Worm (Caenorhabditis elegans) whole organism, early embryonic: ENCODE results near the gene F27E5.5.

Source experiments
- B0310.2 ChIP-seq: sonication (generic microtip); optimal IDR thresholded peaks from 2 replicates; lab custom pipeline; 2016; ENCODE audit warnings: mild to moderate bottlenecking, missing genetic modification characterization, missing compliant biosample characterization
- F13C5.2 ChIP-seq: sonication (generic microtip); optimal IDR thresholded peaks from 2 replicates; lab custom pipeline; 2017; ENCODE audit warnings: mild to moderate bottlenecking, missing genetic modification characterization, inconsistent platforms, missing compliant biosample characterization
- aly-1 ChIP-seq: sonication (generic microtip); optimal IDR thresholded peaks from 2 replicates; lab custom pipeline; 2016; ENCODE audit warnings: missing genetic modification characterization, missing compliant biosample characterization
- ama-1 ChIP-seq: fragments of 150-350 bp; optimal IDR thresholded peaks from 2 replicates; lab custom pipeline; 2014
- ceh-13 ChIP-seq: fragments of 200-800 bp; sonication (Bioruptor generic); optimal IDR thresholded peaks from 2 replicates; lab custom pipeline; 2018; ENCODE audit warnings: mild to moderate bottlenecking, missing genetic modification characterization, missing compliant biosample characterization
- ceh-36 ChIP-seq: sonication (generic microtip); optimal IDR thresholded peaks from 2 replicates; lab custom pipeline; 2016; ENCODE audit warnings: missing genetic modification characterization, inconsistent platforms, missing compliant biosample characterization
- ets-7 ChIP-seq: sonication (generic microtip); optimal IDR thresholded peaks from 2 replicates; lab custom pipeline; 2016; ENCODE audit warnings: missing genotype, missing genetic modification characterization, missing compliant biosample characterization
- flt-1 ChIP-seq: fragments of 200-800 bp; sonication (Bioruptor generic); IDR thresholded peaks from 2 replicates; pipeline ENCODE4 v1.3.6; 2022; ENCODE audit warnings: missing genetic modification characterization, missing compliant biosample characterization
- hmbx-1 ChIP-seq: sonication (generic microtip); optimal IDR thresholded peaks from 2 replicates; lab custom pipeline; 2016; ENCODE audit warnings: mild to moderate bottlenecking, missing genetic modification characterization, missing compliant biosample characterization
- hmg-4 ChIP-seq: fragments of 200-800 bp; sonication (Bioruptor generic); optimal IDR thresholded peaks from 2 replicates; lab custom pipeline; 2018; ENCODE audit warnings: mild to moderate bottlenecking, missing genetic modification characterization, missing compliant biosample characterization
- hnd-1 ChIP-seq: sonication (generic microtip); optimal IDR thresholded peaks from 2 replicates; lab custom pipeline; 2016; ENCODE audit warnings: missing genetic modification characterization, missing compliant biosample characterization
- pes-1 ChIP-seq: fragments of 200-800 bp; sonication (Bioruptor generic); IDR thresholded peaks from 2 replicates; pipeline ENCODE4 v1.3.6; 2022; ENCODE audit warnings: missing genetic modification reagents, missing genetic modification characterization, missing compliant biosample characterization
- scrt-1 ChIP-seq: fragments of 200-800 bp; sonication (Bioruptor generic); IDR thresholded peaks from 2 replicates; pipeline ENCODE4 v1.3.6; 2022; ENCODE audit warnings: missing genetic modification characterization, missing compliant biosample characterization
- sea-1 ChIP-seq: fragments of 200-800 bp; sonication (Bioruptor generic); conservative IDR thresholded peaks from 2 replicates; pipeline ENCODE4 v1.3.6; 2022; ENCODE audit warnings: missing genetic modification characterization, missing compliant biosample characterization
- tbx-11 ChIP-seq: fragments of 200-800 bp; sonication (Bioruptor generic); IDR thresholded peaks from 2 replicates; pipeline ENCODE4 v1.3.6; 2022; ENCODE audit warnings: missing genetic modification characterization, missing compliant biosample characterization
- tbx-37 ChIP-seq: fragments of 200-800 bp; sonication (Bioruptor generic); conservative IDR thresholded peaks from 2 replicates; pipeline ENCODE4 v1.3.6; 2022; ENCODE audit warnings: missing genetic modification reagents, missing genetic modification characterization, missing compliant biosample characterization
- tra-4 ChIP-seq: sonication (generic microtip); optimal IDR thresholded peaks from 2 replicates; lab custom pipeline; 2017; ENCODE audit warnings: missing genetic modification characterization, missing compliant biosample characterization

Gene F27E5.5

ce11 chrII:10164137-10164536 is 32.5 kb upstream of the F27E5.5 start:
- TF ChIP-seq tbx-37 (GFP tag; lab: Robert Waterston, UW) (no peak), ama-1 (no peak), aly-1 (tag; lab: Kevin White, UChicago) (no peak), scrt-1 (GFP tag; lab: Robert Waterston, UW) (no peak)

- TF ChIP-seq scrt-1 (GFP tag; lab: Robert Waterston, UW) (no peak), tbx-11 (GFP tag; lab: Robert Waterston, UW) (peak; percentile 50; the same call in 1 of the 2 replicates)
These were observed 31.1 kb upstream of the F27E5.5 start for ce11 chrII:10162785-10163184.

ce11 chrII:10155106-10155505 is 23.4 kb upstream of the F27E5.5 start, which contains the start of gene nlp-63:
TSS of gene nlp-63 (plus strand) at chrII:10155406.
- TF ChIP-seq pes-1 (GFP tag; lab: Robert Waterston, UW) (no peak), scrt-1 (GFP tag; lab: Robert Waterston, UW) (no peak), aly-1 (tag; lab: Kevin White, UChicago) (no peak), flt-1 (GFP tag; lab: Robert Waterston, UW) (no peak), tbx-11 (GFP tag; lab: Robert Waterston, UW) (no peak), ama-1 (no peak), tbx-37 (GFP tag; lab: Robert Waterston, UW) (no peak), B0310.2 (tag; lab: Kevin White, UChicago) (no peak), F13C5.2 (tag; lab: Kevin White, UChicago) (no peak), ceh-36 (tag; lab: Kevin White, UChicago) (no peak), hnd-1 (tag; lab: Kevin White, UChicago) (no peak)

- TF ChIP-seq tbx-11 (GFP tag; lab: Robert Waterston, UW) (no peak), B0310.2 (tag; lab: Kevin White, UChicago) (no peak), ceh-36 (tag; lab: Kevin White, UChicago) (no peak), pes-1 (GFP tag; lab: Robert Waterston, UW) (no peak), scrt-1 (GFP tag; lab: Robert Waterston, UW) (no peak), sea-1 (GFP tag; lab: Robert Waterston, UW) (no peak), ama-1 (no peak), hnd-1 (tag; lab: Kevin White, UChicago) (no peak), tra-4 (tag; lab: Kevin White, UChicago) (no peak), tbx-37 (GFP tag; lab: Robert Waterston, UW) (no peak), ceh-13 (GFP tag; lab: Kevin White, UChicago) (no peak), ets-7 (no peak), F13C5.2 (tag; lab: Kevin White, UChicago) (no peak), aly-1 (tag; lab: Kevin White, UChicago) (no peak), hmbx-1 (tag; lab: Kevin White, UChicago) (no peak), flt-1 (GFP tag; lab: Robert Waterston, UW) (no peak), hmg-4 (no peak)
These were observed 15.8 kb upstream of the F27E5.5 start for ce11 chrII:10147502-10147901.

- TF ChIP-seq tbx-37 (GFP tag; lab: Robert Waterston, UW) (no peak), F13C5.2 (tag; lab: Kevin White, UChicago) (no peak), tra-4 (tag; lab: Kevin White, UChicago) (no peak), ets-7 (no peak), flt-1 (GFP tag; lab: Robert Waterston, UW) (no peak), hmbx-1 (tag; lab: Kevin White, UChicago) (no peak), sea-1 (GFP tag; lab: Robert Waterston, UW) (no peak), B0310.2 (tag; lab: Kevin White, UChicago) (no peak), ceh-36 (tag; lab: Kevin White, UChicago) (no peak), hnd-1 (tag; lab: Kevin White, UChicago) (no peak), ama-1 (no peak), hmg-4 (no peak)
These were observed 14.8 kb upstream of the F27E5.5 start, which contains the start of gene pax-3 for ce11 chrII:10146488-10146887. TSS of gene pax-3 (plus strand) at chrII:10146570.

- TF ChIP-seq ceh-13 (GFP tag; lab: Kevin White, UChicago) (no peak), tbx-11 (GFP tag; lab: Robert Waterston, UW) (no peak), hmg-4 (no peak), ets-7 (no peak), F13C5.2 (tag; lab: Kevin White, UChicago) (no peak), aly-1 (tag; lab: Kevin White, UChicago) (no peak), flt-1 (GFP tag; lab: Robert Waterston, UW) (no peak), scrt-1 (GFP tag; lab: Robert Waterston, UW) (no peak), sea-1 (GFP tag; lab: Robert Waterston, UW) (no peak), hnd-1 (tag; lab: Kevin White, UChicago) (no peak), tbx-37 (GFP tag; lab: Robert Waterston, UW) (no peak), pes-1 (GFP tag; lab: Robert Waterston, UW) (no peak), B0310.2 (tag; lab: Kevin White, UChicago) (no peak), ama-1 (no peak), hmbx-1 (tag; lab: Kevin White, UChicago) (no peak), ceh-36 (tag; lab: Kevin White, UChicago) (no peak), tra-4 (tag; lab: Kevin White, UChicago) (no peak)
These were observed 12.4 kb upstream of the F27E5.5 start, which contains the start of gene F27E5.3 for ce11 chrII:10144092-10144491. TSS of gene F27E5.3 (minus strand) at chrII:10144192.

- TF ChIP-seq sea-1 (GFP tag; lab: Robert Waterston, UW): no peak
- TF ChIP-seq hmbx-1 (tag; lab: Kevin White, UChicago): no peak
- no peak for TF ChIP-seq hnd-1 (tag; lab: Kevin White, UChicago)
- no peak for TF ChIP-seq ceh-36 (tag; lab: Kevin White, UChicago)
- TF ChIP-seq scrt-1 (GFP tag; lab: Robert Waterston, UW): no peak
- no peak for TF ChIP-seq ceh-13 (GFP tag; lab: Kevin White, UChicago)
- TF ChIP-seq hmg-4: no peak
- no peak for TF ChIP-seq ama-1
- TF ChIP-seq tra-4 (tag; lab: Kevin White, UChicago): no peak
- no peak for TF ChIP-seq B0310.2 (tag; lab: Kevin White, UChicago)
- TF ChIP-seq aly-1 (tag; lab: Kevin White, UChicago): no peak
- no peak for TF ChIP-seq F13C5.2 (tag; lab: Kevin White, UChicago)
- TF ChIP-seq tbx-37 (GFP tag; lab: Robert Waterston, UW): no peak
These were observed 7.5 kb upstream of the F27E5.5 start, which contains the start of gene asah-2 for ce11 chrII:10139177-10139640. TSS of gene asah-2 (plus strand) at chrII:10139590.
